Fruit fly (Drosophila melanogaster): ENCODE results near the gene CG4375.
A peak's percentile ranks its signal among the peaks of the same experiment; 100 is the strongest.

Gene CG4375

dm6 chr2L:1064544-1064943, 37.8 kb upstream of the CG4375 start:
- TF ChIP-seq Hr78 (GFP tag; optimal IDR thresholded peaks at IDR 0.05) (peak in 1 of 2 experiments; percentile 52), onecut (GFP tag; IDR thresholded peaks at IDR 0.05) (peak; percentile 62), lmd (GFP tag; IDR thresholded peaks at IDR 0.05) (no peak), Stat92E (GFP tag; optimal IDR thresholded peaks at IDR 0.05) (no peak), Med (GFP tag) (peak; percentile 71), trh (GFP tag; optimal IDR thresholded peaks at IDR 0.05) (no peak), pho (GFP tag; optimal IDR thresholded peaks at IDR 0.05) (no peak), disco-r (GFP tag; optimal IDR thresholded peaks at IDR 0.05) (no peak), CG2199 (GFP tag; IDR thresholded peaks at IDR 0.05) (peak; percentile 74; the same call in 2 of the 3 replicates), kni (GFP tag; optimal IDR thresholded peaks at IDR 0.05) (peak; percentile 23), cg (GFP tag; optimal IDR thresholded peaks at IDR 0.05) (peak; percentile 49), CG14441 (GFP tag; IDR thresholded peaks at IDR 0.05) (no peak), CG32767 (GFP tag; IDR thresholded peaks at IDR 0.05) (peak; percentile 26; the same call in 1 of the 2 replicates), CG8765 (GFP tag; IDR thresholded peaks at IDR 0.05) (no peak), sens (GFP tag) (peak; percentile 59), Ada2b (GFP tag; IDR thresholded peaks at IDR 0.05) (no peak)

dm6 chr2L:1063695-1064094, 37.0 kb upstream of the CG4375 start:
- no peak for TF ChIP-seq caup (GFP tag; optimal IDR thresholded peaks at IDR 0.05; ENCODE audit: severe bottlenecking)
- TF ChIP-seq ara (GFP tag; IDR thresholded peaks at IDR 0.05) = 0 out of 2 replicates have a peak, but pooled peaks have one; percentile 6

dm6 chr2L:1062473-1063363, 36.0 kb upstream of the CG4375 start:
- TF ChIP-seq CG14441 (GFP tag; IDR thresholded peaks at IDR 0.05) (no peak), H15 (GFP tag; IDR thresholded peaks at IDR 0.05) (no peak), cwo (GFP tag; optimal IDR thresholded peaks at IDR 0.05) (no peak), CG6854 (GFP tag; optimal IDR thresholded peaks at IDR 0.05) (no peak), br (optimal IDR thresholded peaks at IDR 0.05) (no peak), Hand (GFP tag; optimal IDR thresholded peaks at IDR 0.05) (no peak), CG18599 (GFP tag; optimal IDR thresholded peaks at IDR 0.05) (peak; percentile 49), ems (GFP tag; optimal IDR thresholded peaks at IDR 0.05) (no peak), CG3407 (GFP tag; optimal IDR thresholded peaks at IDR 0.05) (peak; percentile 18), vnd (GFP tag; IDR thresholded peaks at IDR 0.05; ENCODE audit: partially characterized antibody) (no peak), E2f2 (GFP tag; IDR thresholded peaks at IDR 0.05) (0 out of 2 replicates have a peak, but pooled peaks have one; percentile 12), CG12942 (GFP tag; optimal IDR thresholded peaks at IDR 0.05) (no peak), MBD-R2 (GFP tag; IDR thresholded peaks at IDR 0.05) (no peak), odd (GFP tag; optimal IDR thresholded peaks at IDR 0.05) (peak; percentile 29), Nf-YA (GFP tag; IDR thresholded peaks at IDR 0.05) (no peak), Bdp1 (GFP tag; optimal IDR thresholded peaks at IDR 0.05) (no peak), CG11247 (GFP tag; IDR thresholded peaks at IDR 0.05) (no peak), prd (optimal IDR thresholded peaks at IDR 0.05) (no peak), prd (GFP tag; IDR thresholded peaks at IDR 0.05) (peak; percentile 13; the same call in 1 of the 3 replicates), CG10462 (GFP tag; optimal IDR thresholded peaks at IDR 0.05) (peak; percentile 4), CG15073 (GFP tag; optimal IDR thresholded peaks at IDR 0.05) (no peak), dati (GFP tag; IDR thresholded peaks at IDR 0.05) (no peak), gcm (GFP tag; optimal IDR thresholded peaks at IDR 0.05) (peak; percentile 35), dmrt99B (tag; optimal IDR thresholded peaks at IDR 0.05) (peak; percentile 49), shn (GFP tag; optimal IDR thresholded peaks at IDR 0.05) (no peak), CG11723 (GFP tag; optimal IDR thresholded peaks at IDR 0.05) (peak; percentile 24), kni (GFP tag; optimal IDR thresholded peaks at IDR 0.05) (peak; percentile 31), ATbp (GFP tag; optimal IDR thresholded peaks at IDR 0.05) (peak; percentile 30), Elba2 (GFP tag; optimal IDR thresholded peaks at IDR 0.05) (no peak), tup (GFP tag; optimal IDR thresholded peaks at IDR 0.05) (no peak), crc (GFP tag; optimal IDR thresholded peaks at IDR 0.05) (no peak)

Measured in whole organism, embryonic.